Fruit fly (Drosophila melanogaster) whole organism, prepupa: ENCODE data around the gene Rtca.

Experiments used
- CG15336 ChIP-seq: fragments of 200-800 bp; sonication (Bioruptor generic); IDR thresholded peaks from 2 replicates; pipeline ENCODE4 v1.3.6; 2022; ENCODE audit warnings: missing biosample characterization, missing genetic modification characterization
- CG9139 ChIP-seq: fragments of 200-800 bp; sonication (Bioruptor generic); optimal IDR thresholded peaks from 3 replicates; lab custom pipeline; 2017; ENCODE audit warnings: missing biosample characterization, mild to moderate bottlenecking, missing genetic modification characterization
- OdsH ChIP-seq: fragments of 200-800 bp; sonication (Bioruptor generic); optimal IDR thresholded peaks from 3 replicates; lab custom pipeline; 2016; ENCODE audit warnings: missing biosample characterization, missing genetic modification characterization
- acj6 ChIP-seq: fragments of 200-800 bp; sonication (Bioruptor generic); optimal IDR thresholded peaks from 3 replicates; lab custom pipeline; 2016; ENCODE audit warnings: missing biosample characterization, missing genetic modification characterization
- esn ChIP-seq: fragments of 200-800 bp; sonication (Bioruptor generic); optimal IDR thresholded peaks from 2 replicates; lab custom pipeline; 2016; ENCODE audit warnings: missing biosample characterization, mild to moderate bottlenecking, missing genetic modification characterization, moderate library complexity

- TF ChIP-seq CG9139 (GFP tag; lab: Kevin White, UChicago) (no peak), OdsH (no peak), esn (no peak), CG15336 (GFP tag; lab: Robert Waterston, UW) (no peak), acj6 (GFP tag; lab: Kevin White, UChicago) (no peak)
These were observed 4.5 kb downstream of the Rtca start, which contains the start of gene CG4025 for dm6 chrX:2076412-2077357.
